Worm (Caenorhabditis elegans) whole organism, mixed stage, embryonic: Measurements from ENCODE around the gene fbxa-182.

ENCODE experiments used
- M03D4.4 ChIP-seq: sonication (generic microtip); optimal IDR thresholded peaks from 2 replicates; lab custom pipeline; 2017; ENCODE audit warnings: mild to moderate bottlenecking, missing genetic modification characterization, missing compliant biosample characterization
- bed-3 ChIP-seq: fragments of 200-800 bp; sonication (Bioruptor generic); optimal IDR thresholded peaks from 3 replicates; lab custom pipeline; 2018; ENCODE audit warnings: mild to moderate bottlenecking, missing genetic modification characterization, moderate library complexity, missing compliant biosample characterization
- ceh-39 ChIP-seq: fragments of 150-350 bp; optimal IDR thresholded peaks from 2 replicates; lab custom pipeline; 2014; ENCODE audit warnings: missing biosample characterization, missing genetic modification characterization
- ceh-43 ChIP-seq: fragments of 200-800 bp; sonication (Bioruptor generic); optimal IDR thresholded peaks from 2 replicates; lab custom pipeline; 2018; ENCODE audit warnings: mild to moderate bottlenecking, missing genetic modification characterization, moderate library complexity, missing compliant biosample characterization
- ces-1 ChIP-seq: fragments of 150-350 bp; optimal IDR thresholded peaks from 2 replicates; lab custom pipeline; 2014; ENCODE audit warnings: missing biosample characterization, missing genetic modification reagents, missing genetic modification characterization
- cnd-1 ChIP-seq: fragments of 200-800 bp; sonication (Bioruptor generic); optimal IDR thresholded peaks from 2 replicates; lab custom pipeline; 2018; ENCODE audit warnings: mild to moderate bottlenecking, missing genetic modification characterization, missing compliant biosample characterization
- drap-1 ChIP-seq: fragments of 200-800 bp; sonication (Bioruptor generic); optimal IDR thresholded peaks from 3 replicates; lab custom pipeline; 2018; ENCODE audit warnings: mild to moderate bottlenecking, missing genetic modification characterization, missing compliant biosample characterization
- elt-1 ChIP-seq: sonication (generic microtip); optimal IDR thresholded peaks from 2 replicates; lab custom pipeline; 2017; ENCODE audit warnings: missing genetic modification characterization, mild to moderate bottlenecking, missing compliant biosample characterization, antibody characterized with exemption, moderate library complexity, borderline replicate concordance; ENCODE audit not compliant: insufficient read depth
- elt-3 ChIP-seq: fragments of 150-350 bp; optimal IDR thresholded peaks from 2 replicates; lab custom pipeline; 2014; ENCODE audit warnings: missing biosample characterization, missing genetic modification characterization
- ham-2 ChIP-seq: fragments of 200-800 bp; sonication (Bioruptor generic); optimal IDR thresholded peaks from 2 replicates; lab custom pipeline; 2018; ENCODE audit warnings: mild to moderate bottlenecking, missing genetic modification characterization, missing compliant biosample characterization
- hlh-1 ChIP-seq: fragments of 150-350 bp; optimal IDR thresholded peaks from 2 replicates; lab custom pipeline; 2014; ENCODE audit warnings: missing biosample characterization, missing genetic modification reagents, missing genetic modification characterization
- lsy-2 ChIP-seq: fragments of 150-350 bp; optimal IDR thresholded peaks from 2 replicates; lab custom pipeline; 2014; ENCODE audit warnings: missing biosample characterization, missing genetic modification characterization
- mep-1 ChIP-seq: fragments of 150-350 bp; optimal IDR thresholded peaks from 2 replicates; lab custom pipeline; 2017; ENCODE audit warnings: missing biosample characterization, missing genetic modification reagents, missing genetic modification characterization, inconsistent platforms
- nhr-12 ChIP-seq: fragments of 150-350 bp; optimal IDR thresholded peaks from 2 replicates; lab custom pipeline; 2014; ENCODE audit warnings: missing biosample characterization, missing genetic modification characterization
- nhr-2 ChIP-seq: fragments of 150-350 bp; optimal IDR thresholded peaks from 2 replicates; lab custom pipeline; 2014; ENCODE audit warnings: missing biosample characterization, missing genetic modification characterization
- nhr-28 ChIP-seq: fragments of 150-350 bp; optimal IDR thresholded peaks from 2 replicates; lab custom pipeline; 2014; ENCODE audit warnings: missing biosample characterization, missing genetic modification characterization
- nhr-76 ChIP-seq: sonication (generic microtip); optimal IDR thresholded peaks from 2 replicates; lab custom pipeline; 2017; ENCODE audit warnings: missing biosample characterization, missing genetic modification characterization
- pha-4 ChIP-seq: fragments of 150-350 bp; optimal IDR thresholded peaks from 2 replicates; lab custom pipeline; 2018; ENCODE audit warnings: missing biosample characterization, missing genetic modification reagents, missing genetic modification characterization
- sem-2 ChIP-seq: fragments of 200-800 bp; sonication (Bioruptor generic); optimal IDR thresholded peaks from 2 replicates; lab custom pipeline; 2018; ENCODE audit warnings: mild to moderate bottlenecking, missing genetic modification characterization, missing compliant biosample characterization
- snpc-4 ChIP-seq: fragments of 150-350 bp; optimal IDR thresholded peaks from 2 replicates; lab custom pipeline; 2014; ENCODE audit warnings: missing biosample characterization, missing genetic modification characterization
- sptf-1 ChIP-seq: sonication (generic microtip); optimal IDR thresholded peaks from 2 replicates; lab custom pipeline; 2017; ENCODE audit warnings: mild to moderate bottlenecking, missing genetic modification characterization, moderate library complexity, missing compliant biosample characterization
- unc-120 ChIP-seq: sonication (generic microtip); optimal IDR thresholded peaks from 2 replicates; lab custom pipeline; 2017; ENCODE audit warnings: missing genetic modification characterization, missing compliant biosample characterization; ENCODE audit not compliant: poor library complexity, severe bottlenecking
- unc-62 ChIP-seq: fragments of 150-350 bp; optimal IDR thresholded peaks from 2 replicates; lab custom pipeline; 2014; ENCODE audit warnings: missing biosample characterization, missing genetic modification reagents, missing genetic modification characterization
- ztf-11 ChIP-seq: fragments of 150-350 bp; optimal IDR thresholded peaks from 2 replicates; lab custom pipeline; 2014; ENCODE audit warnings: missing biosample characterization, missing genetic modification characterization

The fbxa-182 gene

ce11 chrII:2374973-2375372 lies 37.6 kb downstream of the fbxa-182 start, which contains the start of gene F16G10.2:
Gene F16G10.2, plus strand, starts transcription at chrII:2375273.
- no peak for TF ChIP-seq elt-3 (tag; lab: Kevin White, UChicago)
- no peak for TF ChIP-seq ceh-43 (GFP tag; lab: Kevin White, UChicago)
- TF ChIP-seq sptf-1 (tag; lab: Kevin White, UChicago) = no peak
- no peak for TF ChIP-seq pha-4 (tag; lab: Kevin White, UChicago)
- TF ChIP-seq cnd-1 (tag; lab: Kevin White, UChicago) = no peak
- no peak for TF ChIP-seq elt-1 (tag; lab: Kevin White, UChicago)
- no peak for TF ChIP-seq bed-3 (GFP tag; lab: Kevin White, UChicago)
- TF ChIP-seq, all 35 proteins: peak for 0

DNA sequence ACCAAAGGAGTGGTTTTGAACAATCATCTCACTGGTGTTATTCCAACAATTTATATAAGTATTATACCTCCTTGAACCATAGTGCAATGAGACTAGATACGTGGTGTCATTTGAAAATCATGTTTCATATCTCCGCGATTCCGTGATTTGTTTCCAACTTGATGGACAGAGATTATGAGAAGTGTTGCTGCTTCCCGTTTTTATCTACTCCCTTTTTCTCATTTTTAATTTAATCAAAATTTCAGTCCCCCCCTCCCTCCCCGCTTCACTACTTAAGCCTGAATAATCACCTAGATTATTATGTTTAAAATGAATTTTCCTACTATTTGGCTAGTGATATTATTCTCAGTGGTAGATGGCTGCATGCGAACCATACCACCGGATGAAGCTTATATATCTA lies 40.5 kb downstream of the fbxa-182 start, which contains the start of gene F16G10.3:
F16G10.3 (plus strand) TSS at position 301 of the 400 bp plus-strand sequence.
- TF ChIP-seq unc-120 (tag; lab: Kevin White, UChicago) (no peak), nhr-12 (tag; lab: Kevin White, UChicago) (no peak), ces-1 (GFP tag; lab: Kevin White, UChicago) (no peak), nhr-28 (no peak), lsy-2 (no peak), mep-1 (tag; lab: Kevin White, UChicago) (no peak)

- TF ChIP-seq snpc-4 (tag; lab: Kevin White, UChicago) (no peak), M03D4.4 (tag; lab: Kevin White, UChicago) (no peak), cnd-1 (tag; lab: Kevin White, UChicago) (no peak), nhr-2 (tag; lab: Kevin White, UChicago) (no peak), ceh-39 (tag; lab: Kevin White, UChicago) (no peak), ham-2 (GFP tag; lab: Kevin White, UChicago) (no peak), pha-4 (tag; lab: Kevin White, UChicago) (no peak), drap-1 (GFP tag; lab: Kevin White, UChicago) (no peak), ces-1 (GFP tag; lab: Kevin White, UChicago) (no peak), nhr-28 (no peak), unc-62 (GFP tag; lab: Kevin White, UChicago) (no peak)
- TF ChIP-seq, all 35 proteins: peak for 0
These were observed 43.6 kb downstream of the fbxa-182 start, which contains the start of gene hpo-25 for ce11 chrII:2368956-2369355. Gene hpo-25, plus strand, starts transcription at chrII:2369256.

DNA sequence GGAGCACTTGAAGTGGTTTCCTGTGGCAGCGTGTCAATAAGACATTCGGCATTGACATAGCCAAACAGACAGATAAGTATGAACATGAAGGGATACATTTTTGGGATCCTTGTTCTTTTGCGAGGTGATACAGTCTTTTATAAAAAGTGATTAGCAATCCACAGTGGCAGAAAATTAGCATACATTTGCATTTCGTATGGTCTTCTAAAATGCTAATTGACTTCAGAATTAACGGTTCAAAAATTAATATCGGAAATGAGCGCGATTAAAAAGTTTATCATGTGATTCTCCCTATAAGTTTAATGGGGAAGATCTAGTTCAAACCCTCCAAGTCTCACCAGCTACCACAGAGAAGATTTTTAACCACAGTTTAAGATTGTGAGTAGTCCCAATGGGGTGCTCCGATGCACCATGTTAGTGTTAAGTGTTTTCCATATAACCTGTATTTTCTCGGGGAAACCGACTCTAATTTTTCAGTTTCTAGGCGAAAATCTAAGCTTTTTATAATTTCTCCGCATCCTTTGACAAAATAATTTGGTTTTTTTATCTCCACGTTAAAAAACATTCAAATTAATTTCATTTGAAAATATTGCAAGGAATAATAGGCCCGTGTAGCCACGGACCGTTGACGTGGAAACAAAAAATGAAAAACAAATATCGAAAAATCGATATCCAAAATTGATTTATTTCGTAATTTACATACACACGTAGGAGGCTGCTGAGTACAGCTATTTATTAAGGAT lies 45.8 kb downstream of the fbxa-182 start, which contains the start of the genes F43C11.12 and F16G10.5:
F43C11.12 (minus strand) TSS at position 101 of the 743 bp plus-strand sequence.
F16G10.5 (plus strand) TSS at position 693 of the 743 bp plus-strand sequence.
- TF ChIP-seq mep-1 (tag; lab: Kevin White, UChicago) (no peak), ztf-11 (no peak), ceh-39 (tag; lab: Kevin White, UChicago) (no peak), snpc-4 (tag; lab: Kevin White, UChicago) (no peak), sem-2 (GFP tag; lab: Kevin White, UChicago) (no peak), unc-120 (tag; lab: Kevin White, UChicago) (no peak), elt-1 (tag; lab: Kevin White, UChicago) (no peak), nhr-12 (tag; lab: Kevin White, UChicago) (no peak), lsy-2 (no peak), hlh-1 (no peak)

DNA sequence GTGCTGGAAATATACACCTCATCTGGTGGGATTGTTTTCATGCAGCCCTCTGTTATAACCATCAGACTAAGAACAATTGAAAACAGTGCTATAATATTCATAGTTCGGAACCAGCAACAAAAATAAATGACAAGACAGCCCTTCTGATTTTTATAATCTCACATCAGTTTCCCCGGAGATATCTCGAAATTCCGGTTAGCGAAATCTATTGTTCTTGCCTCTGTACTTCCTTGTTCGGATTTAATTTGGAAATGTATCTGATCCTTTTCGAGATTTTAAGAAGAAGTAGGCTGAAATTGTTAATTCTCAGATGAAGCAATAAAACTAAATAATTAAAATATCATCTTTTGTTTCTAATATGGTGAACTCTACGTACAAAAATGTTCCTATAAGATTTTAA lies 48.9 kb downstream of the fbxa-182 start, which contains the start of gene F43C11.11:
F43C11.11 (minus strand) TSS at position 101 of the 400 bp plus-strand sequence.
- TF ChIP-seq nhr-28 = no peak
- TF ChIP-seq ceh-39 (tag; lab: Kevin White, UChicago) = no peak

- TF ChIP-seq nhr-76 (tag; lab: Kevin White, UChicago) (no peak), ces-1 (GFP tag; lab: Kevin White, UChicago) (no peak)
These were observed 52.6 kb downstream of the fbxa-182 start, which contains the start of gene F43C11.16 for ce11 chrII:2359965-2360364. Gene F43C11.16, minus strand, starts transcription at chrII:2360065.
